Fruit fly (Drosophila melanogaster) whole organism, embryonic: Measurements from ENCODE around the gene CG11379.

ENCODE experiments used
- BEAF-32 ChIP-seq: fragments of 200-800 bp; sonication (Bioruptor generic); optimal IDR thresholded peaks from 3 replicates; lab custom pipeline; 2017; ENCODE audit warnings: missing biosample characterization, missing genetic modification characterization, mild to moderate bottlenecking, moderate library complexity, missing genetic modification reagents
- CG12391 ChIP-seq: fragments of 200-800 bp; sonication (Bioruptor generic); optimal IDR thresholded peaks from 3 replicates; lab custom pipeline; 2018; ENCODE audit warnings: missing biosample characterization, mild to moderate bottlenecking, missing genetic modification characterization, moderate library complexity
- CG15514 ChIP-seq: fragments of 200-800 bp; sonication (Bioruptor generic); optimal IDR thresholded peaks from 3 replicates; lab custom pipeline; 2017; ENCODE audit warnings: missing biosample characterization, missing genetic modification characterization, mild to moderate bottlenecking, moderate library complexity, missing genetic modification reagents
- CG1603 ChIP-seq: fragments of 200-800 bp; sonication (Bioruptor generic); optimal IDR thresholded peaks from 2 replicates; lab custom pipeline; 2019; ENCODE audit warnings: missing biosample characterization, mild to moderate bottlenecking, missing genetic modification characterization, moderate library complexity
- CG16813 ChIP-seq: fragments of 200-800 bp; sonication (Bioruptor generic); IDR thresholded peaks from 3 replicates; pipeline ENCODE4 v1.3.6; 2022; ENCODE audit warnings: missing biosample characterization, missing genetic modification characterization; ENCODE audit not compliant: partially characterized antibody
- CG18262 ChIP-seq: fragments of 200-800 bp; optimal IDR thresholded peaks from 3 replicates; lab custom pipeline; 2019; ENCODE audit warnings: missing biosample characterization, mild to moderate bottlenecking, missing genetic modification characterization, moderate library complexity
- CG2712 ChIP-seq: fragments of 200-800 bp; optimal IDR thresholded peaks from 3 replicates; lab custom pipeline; 2019; ENCODE audit warnings: missing biosample characterization, mild to moderate bottlenecking, missing genetic modification characterization, moderate library complexity
- CG32532 ChIP-seq: fragments of 200-800 bp; sonication (Bioruptor generic); IDR thresholded peaks from 2 replicates; pipeline ENCODE4 v1.3.6; 2022; ENCODE audit warnings: missing biosample characterization, missing genetic modification characterization
- CG3995 ChIP-seq: fragments of 200-800 bp; sonication (Bioruptor generic); optimal IDR thresholded peaks from 3 replicates; lab custom pipeline; 2016; ENCODE audit warnings: missing biosample characterization, missing genetic modification characterization
- CG4617 ChIP-seq: fragments of 200-800 bp; sonication (Bioruptor generic); optimal IDR thresholded peaks from 3 replicates; lab custom pipeline; 2016; ENCODE audit warnings: missing biosample characterization, missing genetic modification characterization, borderline replicate concordance
- CG4854 ChIP-seq: fragments of 200-800 bp; sonication (Bioruptor generic); optimal IDR thresholded peaks from 2 replicates; lab custom pipeline; 2016; ENCODE audit warnings: missing biosample characterization, missing genetic modification characterization, inconsistent platforms
- CG6272 ChIP-seq: fragments of 200-800 bp; sonication (Bioruptor generic); IDR thresholded peaks from 2 replicates; pipeline ENCODE4 v1.3.6; 2022; ENCODE audit warnings: missing biosample characterization, missing genetic modification characterization
- CG6654 ChIP-seq: fragments of 200-800 bp; sonication (Bioruptor generic); optimal IDR thresholded peaks from 2 replicates; lab custom pipeline; 2017; ENCODE audit warnings: missing biosample characterization, mild to moderate bottlenecking, missing genetic modification characterization
- CG8359 ChIP-seq: fragments of 200-800 bp; sonication (Bioruptor generic); optimal IDR thresholded peaks from 2 replicates; lab custom pipeline; 2017; ENCODE audit warnings: missing biosample characterization, mild to moderate bottlenecking, missing genetic modification characterization, borderline replicate concordance
- CG8924 ChIP-seq: fragments of 200-800 bp; optimal IDR thresholded peaks from 3 replicates; lab custom pipeline; 2019; ENCODE audit warnings: missing biosample characterization, mild to moderate bottlenecking, missing genetic modification characterization, moderate library complexity
- CG9817 ChIP-seq: fragments of 200-800 bp; sonication (Bioruptor generic); optimal IDR thresholded peaks from 2 replicates; lab custom pipeline; 2018; ENCODE audit warnings: missing biosample characterization, mild to moderate bottlenecking, missing genetic modification characterization, moderate library complexity
- CTCF ChIP-seq: fragments of 200-800 bp; sonication (Bioruptor generic); optimal IDR thresholded peaks from 2 replicates; lab custom pipeline; 2017; ENCODE audit warnings: missing biosample characterization, mild to moderate bottlenecking, missing genetic modification characterization, moderate library complexity
- CoRest ChIP-seq: fragments of 200-800 bp; sonication (Bioruptor generic); optimal IDR thresholded peaks from 3 replicates; lab custom pipeline; 2018; ENCODE audit warnings: missing biosample characterization, mild to moderate bottlenecking, missing genetic modification characterization, moderate library complexity
- D19A ChIP-seq: fragments of 200-800 bp; optimal IDR thresholded peaks from 3 replicates; lab custom pipeline; 2019; ENCODE audit warnings: missing biosample characterization, mild to moderate bottlenecking, missing genetic modification characterization, moderate library complexity
- Deaf1 ChIP-seq: fragments of 200-800 bp; optimal IDR thresholded peaks from 3 replicates; lab custom pipeline; 2019; ENCODE audit warnings: missing biosample characterization, mild to moderate bottlenecking, missing genetic modification characterization, moderate library complexity
- Dip3 ChIP-seq: fragments of 200-800 bp; sonication (Bioruptor generic); optimal IDR thresholded peaks from 3 replicates; lab custom pipeline; 2016; ENCODE audit warnings: missing biosample characterization, missing genetic modification characterization
- Doc3 ChIP-seq: fragments of 200-800 bp; sonication (Bioruptor generic); IDR thresholded peaks from 3 replicates; pipeline ENCODE4 v1.3.6; 2022; ENCODE audit warnings: missing biosample characterization, missing genetic modification characterization; ENCODE audit not compliant: partially characterized antibody
- Drgx ChIP-seq: fragments of 200-800 bp; sonication (Bioruptor generic); IDR thresholded peaks from 2 replicates; pipeline ENCODE4 v1.3.6; 2022; ENCODE audit warnings: missing biosample characterization, missing genetic modification characterization
- Elba2 ChIP-seq: fragments of 200-800 bp; sonication (Bioruptor generic); optimal IDR thresholded peaks from 3 replicates; lab custom pipeline; 2016; ENCODE audit warnings: missing biosample characterization, missing genetic modification characterization
- Ets97D ChIP-seq: fragments of 200-800 bp; sonication (Bioruptor generic); optimal IDR thresholded peaks from 3 replicates; lab custom pipeline; 2016; ENCODE audit warnings: missing biosample characterization, missing genetic modification characterization
- Hand ChIP-seq: fragments of 200-800 bp; sonication (Bioruptor generic); optimal IDR thresholded peaks from 2 replicates; lab custom pipeline; 2017; ENCODE audit warnings: mild to moderate bottlenecking, missing biosample characterization, missing genetic modification reagents, missing genetic modification characterization
- Lpt ChIP-seq: fragments of >200 bp; optimal IDR thresholded peaks from 2 replicates; lab custom pipeline; 2018; ENCODE audit warnings: missing biosample characterization, missing genetic modification characterization
- MESR4 ChIP-seq: fragments of 200-800 bp; sonication (Bioruptor generic); optimal IDR thresholded peaks from 2 replicates; lab custom pipeline; 2018; ENCODE audit warnings: missing biosample characterization, mild to moderate bottlenecking, missing genetic modification characterization, moderate library complexity
- Med ChIP-seq: fragments of 200-800 bp; sonication (Bioruptor generic); peaks from one replicate; lab custom pipeline; 2016; ENCODE audit warnings: missing biosample characterization, missing genetic modification characterization, mild to moderate bottlenecking, inconsistent platforms, moderate library complexity
- Meics ChIP-seq: fragments of 200-800 bp; sonication (Bioruptor generic); optimal IDR thresholded peaks from 2 replicates; lab custom pipeline; 2017; ENCODE audit warnings: missing biosample characterization, mild to moderate bottlenecking, missing genetic modification characterization
- Opbp ChIP-seq: fragments of 200-800 bp; sonication (Bioruptor generic); IDR thresholded peaks from 3 replicates; pipeline ENCODE4 v1.3.6; 2022; ENCODE audit warnings: missing biosample characterization, missing genetic modification characterization; ENCODE audit not compliant: partially characterized antibody
- Scr ChIP-seq: fragments of 200-800 bp; sonication (Bioruptor generic); IDR thresholded peaks from 2 replicates; pipeline ENCODE4 v1.3.6; 2022; ENCODE audit warnings: missing biosample characterization, missing genetic modification characterization; ENCODE audit not compliant: partially characterized antibody
- YL-1 ChIP-seq: fragments of 200-800 bp; sonication (Bioruptor generic); optimal IDR thresholded peaks from 3 replicates; lab custom pipeline; 2017; ENCODE audit warnings: missing biosample characterization, mild to moderate bottlenecking, missing genetic modification characterization
- amos ChIP-seq: fragments of 200-800 bp; sonication (Bioruptor generic); IDR thresholded peaks from 2 replicates; pipeline ENCODE4 v1.3.6; 2022; ENCODE audit warnings: missing biosample characterization, missing genetic modification characterization; ENCODE audit not compliant: partially characterized antibody
- bbx ChIP-seq: fragments of 200-800 bp; sonication (Bioruptor generic); IDR thresholded peaks from 2 replicates; pipeline ENCODE4 v1.3.6; 2022; ENCODE audit warnings: missing biosample characterization, missing genetic modification characterization; ENCODE audit not compliant: partially characterized antibody
- bcd ChIP-seq: fragments of 200-800 bp; sonication (Bioruptor generic); optimal IDR thresholded peaks from 2 replicates; lab custom pipeline; 2017; ENCODE audit warnings: missing biosample characterization, mild to moderate bottlenecking, missing genetic modification characterization
- croc ChIP-seq: fragments of 200-800 bp; sonication (Bioruptor generic); conservative IDR thresholded peaks from 3 replicates; pipeline ENCODE4 v1.3.6; 2022; ENCODE audit warnings: missing biosample characterization, missing genetic modification characterization
- crol ChIP-seq: fragments of 200-800 bp; sonication (Bioruptor generic); IDR thresholded peaks from 2 replicates; pipeline ENCODE4 v1.3.6; 2022; ENCODE audit warnings: missing biosample characterization, missing genetic modification characterization
- gem ChIP-seq: fragments of 200-800 bp; sonication (Bioruptor generic); optimal IDR thresholded peaks from 2 replicates; lab custom pipeline; 2019; ENCODE audit warnings: missing biosample characterization, mild to moderate bottlenecking, missing genetic modification characterization, moderate library complexity
- gfzf ChIP-seq: fragments of 200-800 bp; sonication (Bioruptor generic); optimal IDR thresholded peaks from 2 replicates; lab custom pipeline; 2016; ENCODE audit warnings: missing biosample characterization, mild to moderate bottlenecking, missing genetic modification characterization, moderate library complexity
- lov ChIP-seq, 2 experiments: fragments of 200-800 bp in 1 of 2; fragments of >200 bp in 1 of 2; sonication (Bioruptor generic) in 1 of 2; IDR thresholded peaks in 1 of 2; optimal IDR thresholded peaks in 1 of 2; 2 replicates in 1 of 2; 3 replicates in 1 of 2; pipeline versions ENCODE4 v1.3.6 to Lab custom; 2017 to 2022; ENCODE audit warnings: missing biosample characterization in 1 of 2, missing genetic modification characterization in 1 of 2
- mld ChIP-seq: fragments of 200-800 bp; sonication (Bioruptor generic); IDR thresholded peaks from 3 replicates; pipeline ENCODE4 v1.3.6; 2022; ENCODE audit warnings: missing biosample characterization, missing genetic modification characterization; ENCODE audit not compliant: partially characterized antibody
- nmo ChIP-seq: fragments of 200-800 bp; sonication (Bioruptor generic); optimal IDR thresholded peaks from 2 replicates; lab custom pipeline; 2018; ENCODE audit warnings: missing biosample characterization, mild to moderate bottlenecking, missing genetic modification characterization, moderate library complexity
- phol ChIP-seq: fragments of 200-800 bp; sonication (Bioruptor generic); optimal IDR thresholded peaks from 3 replicates; lab custom pipeline; 2018; ENCODE audit warnings: missing biosample characterization, mild to moderate bottlenecking, missing genetic modification characterization, moderate library complexity
- stwl ChIP-seq: fragments of 200-800 bp; sonication (Bioruptor generic); optimal IDR thresholded peaks from 3 replicates; lab custom pipeline; 2018; ENCODE audit warnings: missing biosample characterization, mild to moderate bottlenecking, missing genetic modification characterization, moderate library complexity
- unc-4 ChIP-seq: fragments of 200-800 bp; sonication (Bioruptor generic); IDR thresholded peaks from 2 replicates; pipeline ENCODE4 v1.3.6; 2022; ENCODE audit warnings: missing biosample characterization, missing genetic modification characterization; ENCODE audit not compliant: partially characterized antibody
- zen ChIP-seq: fragments of 200-800 bp; sonication (Bioruptor generic); optimal IDR thresholded peaks from 3 replicates; lab custom pipeline; 2018; ENCODE audit warnings: missing biosample characterization, mild to moderate bottlenecking, missing genetic modification characterization, moderate library complexity

The CG11379 gene

dm6 chrX:1215000-1215399, 35.0 kb downstream of the CG11379 start, which contains the start of gene CG11398 (continued):
- TF ChIP-seq unc-4 (GFP tag; lab: Robert Waterston, UW) (peak; percentile 76), BEAF-32 (GFP tag; lab: Kevin White, UChicago) (peak; percentile 86), CG12391 (tag; lab: Kevin White, UChicago) (peak; percentile 20), phol (tag; lab: Kevin White, UChicago) (peak; percentile 67), CG4617 (GFP tag; lab: Kevin White, UChicago) (peak; percentile 71), MESR4 (GFP tag; lab: Kevin White, UChicago) (peak; percentile 17), CG9817 (tag; lab: Kevin White, UChicago) (no peak), Meics (no peak), CG3995 (peak; percentile 36), nmo (GFP tag; lab: Kevin White, UChicago) (peak; percentile 22), CoRest (tag; lab: Kevin White, UChicago) (peak; percentile 71), bcd (GFP tag; lab: Kevin White, UChicago) (no peak), CG2712 (tag; lab: Kevin White, UChicago) (peak; percentile 19), zen (peak; percentile 11), CG32532 (no peak), D19A (peak; percentile 5), Opbp (GFP tag; lab: Robert Waterston, UW) (peak; percentile 84), stwl (tag; lab: Kevin White, UChicago) (peak; percentile 96), CG4854 (no peak), YL-1 (GFP tag; lab: Kevin White, UChicago) (peak; percentile 24), CTCF (GFP tag; lab: Kevin White, UChicago) (peak; percentile 45), gem (no peak), croc (GFP tag; lab: Robert Waterston, UW) (no peak), CG15514 (GFP tag; lab: Kevin White, UChicago) (peak; percentile 65), CG1603 (peak; percentile 83), Scr (GFP tag; lab: Robert Waterston, UW) (peak; percentile 80), CG16813 (peak; percentile 83), Med (GFP tag; lab: Kevin White, UChicago) (peak; percentile 71), amos (GFP tag; lab: Robert Waterston, UW) (peak; percentile 87), CG8924 (tag; lab: Kevin White, UChicago) (peak; percentile 10), bbx (GFP tag; lab: Robert Waterston, UW) (peak; percentile 86), Doc3 (GFP tag; lab: Robert Waterston, UW) (peak; percentile 55; the same call in 2 of the 3 replicates)

- no peak for TF ChIP-seq Lpt (GFP tag; lab: Kevin White, UChicago)
- no peak for TF ChIP-seq CG8359 (GFP tag; lab: Kevin White, UChicago)
- no peak for TF ChIP-seq Hand (GFP tag; lab: Kevin White, UChicago)
- TF ChIP-seq stwl (tag; lab: Kevin White, UChicago) = peak; percentile 87
- TF ChIP-seq crol (GFP tag; lab: Robert Waterston, UW) = no peak
- TF ChIP-seq CG6272 = no peak
- TF ChIP-seq lov (optimal IDR thresholded peaks at IDR 0.05; lab: Kevin White, UChicago) = no peak
- TF ChIP-seq lov (GFP tag; IDR thresholded peaks at IDR 0.05; lab: Robert Waterston, UW) = no peak
- no peak for TF ChIP-seq Dip3
- TF ChIP-seq mld (GFP tag; lab: Robert Waterston, UW) = no peak
- peak; percentile 7 for TF ChIP-seq CG18262 (tag; lab: Kevin White, UChicago)
- TF ChIP-seq Drgx (GFP tag; lab: Robert Waterston, UW) = peak; percentile 20; the same call in 1 of the 2 replicates
- no peak for TF ChIP-seq CG6654 (GFP tag; lab: Kevin White, UChicago)
- no peak for TF ChIP-seq Deaf1
- peak; percentile 80 for TF ChIP-seq Elba2 (GFP tag; lab: Kevin White, UChicago)
- TF ChIP-seq gfzf (GFP tag; lab: Kevin White, UChicago) = peak; percentile 39
- TF ChIP-seq Ets97D (GFP tag; lab: Kevin White, UChicago) = peak; percentile 38
Measured at dm6 chrX:1216681-1217080, 36.7 kb downstream of the CG11379 start.
